Fruit fly (Drosophila melanogaster) whole organism, prepupa: ENCODE data around the gene Nrd1.
A peak's percentile ranks its signal among the peaks of the same experiment; 100 is the strongest.

ENCODE experiments used
- Blimp-1 ChIP-seq: fragments of 200-800 bp; sonication (Bioruptor generic); optimal IDR thresholded peaks from 3 replicates; lab custom pipeline; 2017; ENCODE audit warnings: missing biosample characterization, missing genetic modification characterization, mild to moderate bottlenecking, moderate library complexity, missing genetic modification reagents
- CG10631 ChIP-seq: fragments of 200-800 bp; sonication (Bioruptor generic); optimal IDR thresholded peaks from 2 replicates; lab custom pipeline; 2016; ENCODE audit warnings: missing biosample characterization, missing genetic modification characterization
- CG10669 ChIP-seq: fragments of 200-800 bp; sonication (Bioruptor generic); optimal IDR thresholded peaks from 3 replicates; lab custom pipeline; 2018; ENCODE audit warnings: missing biosample characterization, mild to moderate bottlenecking, missing genetic modification characterization, moderate library complexity
- CG11294 ChIP-seq: fragments of 200-800 bp; sonication (Bioruptor generic); IDR thresholded peaks from 2 replicates; pipeline ENCODE4 v1.3.6; 2022; ENCODE audit warnings: missing biosample characterization, missing genetic modification characterization
- CG15336 ChIP-seq: fragments of 200-800 bp; sonication (Bioruptor generic); IDR thresholded peaks from 2 replicates; pipeline ENCODE4 v1.3.6; 2022; ENCODE audit warnings: missing biosample characterization, missing genetic modification characterization
- CG1621 ChIP-seq: fragments of 200-800 bp; sonication (Bioruptor generic); optimal IDR thresholded peaks from 3 replicates; lab custom pipeline; 2018; ENCODE audit warnings: missing biosample characterization, mild to moderate bottlenecking, missing genetic modification characterization
- CG32006 ChIP-seq: fragments of 200-800 bp; sonication (Bioruptor generic); optimal IDR thresholded peaks from 3 replicates; lab custom pipeline; 2017; ENCODE audit warnings: missing biosample characterization, mild to moderate bottlenecking, missing genetic modification characterization
- CG34406 ChIP-seq: fragments of 200-800 bp; sonication (Bioruptor generic); optimal IDR thresholded peaks from 3 replicates; lab custom pipeline; 2016; ENCODE audit warnings: missing biosample characterization, missing genetic modification characterization
- CG3919 ChIP-seq: fragments of 200-800 bp; sonication (Bioruptor generic); optimal IDR thresholded peaks from 3 replicates; lab custom pipeline; 2016; ENCODE audit warnings: missing biosample characterization, missing genetic modification characterization
- CG4318 ChIP-seq: fragments of 200-800 bp; sonication (Bioruptor generic); optimal IDR thresholded peaks from 3 replicates; lab custom pipeline; 2017; ENCODE audit warnings: missing biosample characterization, mild to moderate bottlenecking, missing genetic modification characterization
- CG6163 ChIP-seq: fragments of 200-800 bp; sonication (Bioruptor generic); IDR thresholded peaks from 3 replicates; pipeline ENCODE4 v1.3.6; 2022; ENCODE audit warnings: missing biosample characterization, missing genetic modification characterization
- CG6276 ChIP-seq: fragments of 200-800 bp; sonication (Bioruptor generic); optimal IDR thresholded peaks from 2 replicates; lab custom pipeline; 2017; ENCODE audit warnings: missing biosample characterization, mild to moderate bottlenecking, missing genetic modification characterization
- CG6792 ChIP-seq: fragments of 200-800 bp; sonication (Bioruptor generic); optimal IDR thresholded peaks from 3 replicates; lab custom pipeline; 2016; ENCODE audit warnings: missing biosample characterization, missing genetic modification characterization
- CG6808 ChIP-seq: fragments of 200-800 bp; sonication (Bioruptor generic); optimal IDR thresholded peaks from 3 replicates; lab custom pipeline; 2017; ENCODE audit warnings: missing biosample characterization, missing genetic modification characterization, mild to moderate bottlenecking, moderate library complexity, missing genetic modification reagents
- CG8119 ChIP-seq: fragments of 200-800 bp; sonication (Bioruptor generic); IDR thresholded peaks from 3 replicates; pipeline ENCODE4 v1.3.6; 2022; ENCODE audit warnings: missing biosample characterization, missing genetic modification characterization
- CG8319 ChIP-seq: fragments of 200-800 bp; sonication (Bioruptor generic); optimal IDR thresholded peaks from 3 replicates; lab custom pipeline; 2016; ENCODE audit warnings: missing biosample characterization, missing genetic modification characterization
- Eip75B ChIP-seq: fragments of 200-800 bp; sonication (Bioruptor generic); optimal IDR thresholded peaks from 3 replicates; lab custom pipeline; 2016; ENCODE audit warnings: missing biosample characterization, missing genetic modification characterization
- Eip78C ChIP-seq: fragments of 200-800 bp; sonication (Bioruptor generic); peaks from one replicate; lab custom pipeline; 2016; ENCODE audit warnings: missing biosample characterization, missing genetic modification characterization
- Eip93F ChIP-seq: fragments of 200-800 bp; sonication (Bioruptor generic); optimal IDR thresholded peaks from 2 replicates; lab custom pipeline; 2016; ENCODE audit warnings: missing biosample characterization, mild to moderate bottlenecking, missing genetic modification characterization
- Gug ChIP-seq: fragments of 200-800 bp; sonication (Bioruptor generic); IDR thresholded peaks from 2 replicates; pipeline ENCODE4 v1.3.6; 2022; ENCODE audit warnings: missing biosample characterization, missing genetic modification characterization
- Hr38 ChIP-seq: sonication (Bioruptor generic); optimal IDR thresholded peaks from 2 replicates; lab custom pipeline; 2016; ENCODE audit warnings: missing biosample characterization, missing genetic modification characterization
- Hr39 ChIP-seq: fragments of 200-800 bp; sonication (Bioruptor generic); optimal IDR thresholded peaks from 2 replicates; lab custom pipeline; 2016; ENCODE audit warnings: missing biosample characterization, missing genetic modification characterization
- Hr4 ChIP-seq: fragments of 200-800 bp; sonication (Bioruptor generic); optimal IDR thresholded peaks from 3 replicates; lab custom pipeline; 2016; ENCODE audit warnings: missing biosample characterization, missing genetic modification characterization
- Lpt ChIP-seq: fragments of 200-800 bp; sonication (Bioruptor generic); optimal IDR thresholded peaks from 3 replicates; lab custom pipeline; 2016; ENCODE audit warnings: missing biosample characterization, missing genetic modification characterization
- Met ChIP-seq: fragments of 200-800 bp; sonication (Bioruptor generic); optimal IDR thresholded peaks from 3 replicates; lab custom pipeline; 2016; ENCODE audit warnings: missing biosample characterization, missing genetic modification characterization
- OdsH ChIP-seq: fragments of 200-800 bp; sonication (Bioruptor generic); optimal IDR thresholded peaks from 3 replicates; lab custom pipeline; 2016; ENCODE audit warnings: missing biosample characterization, missing genetic modification characterization
- Smox ChIP-seq: fragments of 200-800 bp; sonication (Bioruptor generic); optimal IDR thresholded peaks from 3 replicates; lab custom pipeline; 2016; ENCODE audit warnings: missing biosample characterization, missing genetic modification characterization
- Sox102F ChIP-seq: fragments of 200-800 bp; sonication (Bioruptor generic); optimal IDR thresholded peaks from 2 replicates; lab custom pipeline; 2016; ENCODE audit warnings: missing biosample characterization, mild to moderate bottlenecking, missing genetic modification characterization
- Sox14 ChIP-seq: fragments of 200-800 bp; sonication (Bioruptor generic); optimal IDR thresholded peaks from 3 replicates; lab custom pipeline; 2016; ENCODE audit warnings: missing biosample characterization, missing genetic modification characterization
- achi ChIP-seq: fragments of 200-800 bp; sonication (Bioruptor generic); optimal IDR thresholded peaks from 3 replicates; lab custom pipeline; 2016; ENCODE audit warnings: missing biosample characterization, missing genetic modification characterization
- acj6 ChIP-seq: fragments of 200-800 bp; sonication (Bioruptor generic); optimal IDR thresholded peaks from 3 replicates; lab custom pipeline; 2016; ENCODE audit warnings: missing biosample characterization, missing genetic modification characterization
- cyc ChIP-seq: fragments of 200-800 bp; sonication (Bioruptor generic); optimal IDR thresholded peaks from 3 replicates; lab custom pipeline; 2016; ENCODE audit warnings: missing biosample characterization, missing genetic modification characterization
- dac ChIP-seq: fragments of 200-800 bp; sonication (Bioruptor generic); optimal IDR thresholded peaks from 2 replicates; lab custom pipeline; 2017; ENCODE audit warnings: missing biosample characterization, mild to moderate bottlenecking, missing genetic modification characterization
- eg ChIP-seq: fragments of 200-800 bp; sonication (Bioruptor generic); IDR thresholded peaks from 3 replicates; pipeline ENCODE4 v1.3.6; 2022; ENCODE audit warnings: missing biosample characterization, missing genetic modification characterization
- esn ChIP-seq: fragments of 200-800 bp; sonication (Bioruptor generic); optimal IDR thresholded peaks from 2 replicates; lab custom pipeline; 2016; ENCODE audit warnings: missing biosample characterization, mild to moderate bottlenecking, missing genetic modification characterization, moderate library complexity
- fd59A ChIP-seq: fragments of 200-800 bp; sonication (Bioruptor generic); optimal IDR thresholded peaks from 2 replicates; lab custom pipeline; 2017; ENCODE audit warnings: missing biosample characterization, mild to moderate bottlenecking, missing genetic modification characterization, missing genetic modification reagents
- fd85E ChIP-seq: fragments of 200-800 bp; sonication (Bioruptor generic); optimal IDR thresholded peaks from 3 replicates; lab custom pipeline; 2016; ENCODE audit warnings: missing biosample characterization, missing genetic modification characterization
- lz ChIP-seq: fragments of 200-800 bp; sonication (Bioruptor generic); optimal IDR thresholded peaks from 3 replicates; lab custom pipeline; 2016; ENCODE audit warnings: missing biosample characterization, missing genetic modification characterization
- net ChIP-seq: fragments of 200-800 bp; sonication (Bioruptor generic); optimal IDR thresholded peaks from 3 replicates; lab custom pipeline; 2016; ENCODE audit warnings: missing biosample characterization, missing genetic modification characterization
- pdm3 ChIP-seq: fragments of 200-800 bp; sonication (Bioruptor generic); optimal IDR thresholded peaks from 3 replicates; lab custom pipeline; 2016; ENCODE audit warnings: missing biosample characterization, missing genetic modification characterization
- spab ChIP-seq: fragments of 200-800 bp; sonication (Bioruptor generic); optimal IDR thresholded peaks from 2 replicates; lab custom pipeline; 2017; ENCODE audit warnings: missing biosample characterization, mild to moderate bottlenecking, missing genetic modification characterization, missing genetic modification reagents
- ss ChIP-seq, 2 experiments: fragments of 200-800 bp; sonication (Bioruptor generic); optimal IDR thresholded peaks; 2 replicates in 1 of 2; 3 replicates in 1 of 2; lab custom pipeline; 2017 to 2018; ENCODE audit warnings: mild to moderate bottlenecking in 2 of 2, missing biosample characterization in 2 of 2, missing genetic modification characterization in 2 of 2, moderate library complexity in 1 of 2
- svp ChIP-seq: fragments of 200-800 bp; sonication (Bioruptor generic); peaks from one replicate; lab custom pipeline; 2016; ENCODE audit warnings: missing biosample characterization, missing genetic modification characterization
- topi ChIP-seq: fragments of 200-800 bp; sonication (Bioruptor generic); optimal IDR thresholded peaks from 3 replicates; lab custom pipeline; 2016; ENCODE audit warnings: missing biosample characterization, missing genetic modification characterization
- vri ChIP-seq: fragments of 200-800 bp; sonication (Bioruptor generic); optimal IDR thresholded peaks from 3 replicates; lab custom pipeline; 2016; ENCODE audit warnings: missing biosample characterization, mild to moderate bottlenecking, missing genetic modification characterization

The Nrd1 gene

DNA sequence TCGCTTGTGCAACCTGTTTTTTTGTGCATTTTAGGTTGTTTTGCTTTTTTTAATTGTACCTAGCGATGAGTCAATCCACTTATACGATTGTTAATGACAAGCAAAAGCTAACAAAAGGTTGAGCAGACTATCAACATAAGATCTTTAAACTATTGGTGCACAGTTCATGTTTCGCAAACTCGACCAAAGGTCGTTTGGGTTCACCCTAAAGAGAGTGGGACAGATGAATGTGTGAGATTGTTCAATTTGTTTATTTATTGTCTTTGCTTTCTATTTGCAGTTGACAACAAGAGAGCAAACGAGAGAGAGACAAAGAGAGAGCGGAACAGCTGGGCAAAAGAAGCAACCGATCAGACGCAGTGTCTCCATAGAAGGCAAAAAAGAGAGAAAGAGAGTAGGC lies 45.7 kb downstream of the Nrd1 start (continued):
- TF ChIP-seq CG6163 (peak; percentile 55; the same call in 1 of the 3 replicates), Hr38 (GFP tag; lab: Kevin White, UChicago) (no peak), net (peak; percentile 31), eg (GFP tag; lab: Robert Waterston, UW) (peak; percentile 79), lz (GFP tag; lab: Kevin White, UChicago) (no peak), CG10631 (GFP tag; lab: Kevin White, UChicago) (no peak), CG11294 (GFP tag; lab: Robert Waterston, UW) (no peak)

- TF ChIP-seq Lpt (GFP tag; lab: Kevin White, UChicago): no peak
- TF ChIP-seq achi (GFP tag; lab: Kevin White, UChicago): peak; percentile 21
- no peak for TF ChIP-seq Eip93F (GFP tag; lab: Kevin White, UChicago)
- peak; percentile 54 for TF ChIP-seq Eip78C (GFP tag; lab: Kevin White, UChicago)
- TF ChIP-seq CG6808 (GFP tag; lab: Kevin White, UChicago): no peak
- no peak for TF ChIP-seq Blimp-1 (GFP tag; lab: Kevin White, UChicago)
- TF ChIP-seq net: no peak
- TF ChIP-seq lz (GFP tag; lab: Kevin White, UChicago): peak; percentile 44
- peak; percentile 39 for TF ChIP-seq Hr4 (GFP tag; lab: Kevin White, UChicago)
- no peak for TF ChIP-seq CG4318 (GFP tag; lab: Kevin White, UChicago)
- TF ChIP-seq fd59A: no peak
- TF ChIP-seq OdsH (GFP tag; lab: Kevin White, UChicago): peak; percentile 11
- no peak for TF ChIP-seq Met (GFP tag; lab: Kevin White, UChicago)
- TF ChIP-seq spab (GFP tag; lab: Kevin White, UChicago): no peak
- peak; percentile 4 for TF ChIP-seq CG10669 (GFP tag; lab: Kevin White, UChicago)
- no peak for TF ChIP-seq Eip75B (GFP tag; lab: Kevin White, UChicago)
- no peak for TF ChIP-seq Sox14
- TF ChIP-seq CG32006 (GFP tag; lab: Kevin White, UChicago): peak; percentile 24
- TF ChIP-seq svp (GFP tag; lab: Kevin White, UChicago): peak; percentile 60
- peak; percentile 36 for TF ChIP-seq CG6276 (GFP tag; lab: Kevin White, UChicago)
- peak; percentile 14 for TF ChIP-seq CG3919
- TF ChIP-seq CG34406 (GFP tag; lab: Kevin White, UChicago): peak; percentile 20
- peak; percentile 20 for TF ChIP-seq vri (GFP tag; lab: Kevin White, UChicago)
- no peak for TF ChIP-seq Smox (GFP tag; lab: Kevin White, UChicago)
- peak in 1 of 2 experiments; percentile 8 for TF ChIP-seq ss (GFP tag; optimal IDR thresholded peaks at IDR 0.05; lab: Kevin White, UChicago)
- peak; percentile 54; the same call in 2 of the 3 replicates for TF ChIP-seq CG8119 (GFP tag; lab: Robert Waterston, UW)
- peak; percentile 23 for TF ChIP-seq esn (GFP tag; lab: Kevin White, UChicago)
- TF ChIP-seq topi (GFP tag; lab: Kevin White, UChicago): peak; percentile 12
- no peak for TF ChIP-seq acj6
- TF ChIP-seq cyc (GFP tag; lab: Kevin White, UChicago): no peak
- peak; percentile 59; the same call in 1 of the 3 replicates for TF ChIP-seq eg (GFP tag; lab: Robert Waterston, UW)
- no peak for TF ChIP-seq fd85E (GFP tag; lab: Kevin White, UChicago)
- TF ChIP-seq CG6163: peak; percentile 49; the same call in 1 of the 3 replicates
- TF ChIP-seq CG8319 (GFP tag; lab: Kevin White, UChicago): no peak
Measured at dm6 chrX:11821946-11822345, 46.7 kb downstream of the Nrd1 start.

dm6 chrX:11820284-11821075 lies 48.2 kb downstream of the Nrd1 start:
- TF ChIP-seq Eip75B (GFP tag; lab: Kevin White, UChicago) (peak; percentile 50), CG1621 (no peak), Hr39 (GFP tag; lab: Kevin White, UChicago) (peak; percentile 61), acj6 (peak; percentile 55), ss (GFP tag; optimal IDR thresholded peaks at IDR 0.05; lab: Kevin White, UChicago) (no peak), CG10631 (GFP tag; lab: Kevin White, UChicago) (peak; percentile 61), Smox (GFP tag; lab: Kevin White, UChicago) (peak; percentile 39), CG6276 (GFP tag; lab: Kevin White, UChicago) (peak; percentile 84), dac (GFP tag; lab: Kevin White, UChicago) (peak; percentile 85), Gug (GFP tag; lab: Robert Waterston, UW) (peak; percentile 76), lz (GFP tag; lab: Kevin White, UChicago) (peak; percentile 58), CG8119 (GFP tag; lab: Robert Waterston, UW) (peak; percentile 84), CG6792 (GFP tag; lab: Kevin White, UChicago) (peak; percentile 36), pdm3 (GFP tag; lab: Kevin White, UChicago) (peak; percentile 78), Sox102F (GFP tag; lab: Kevin White, UChicago) (peak; percentile 50), CG15336 (GFP tag; lab: Robert Waterston, UW) (peak; percentile 89), Met (GFP tag; lab: Kevin White, UChicago) (peak; percentile 53), Eip93F (GFP tag; lab: Kevin White, UChicago) (no peak), CG6808 (GFP tag; lab: Kevin White, UChicago) (peak; percentile 0), eg (GFP tag; lab: Robert Waterston, UW) (peak; percentile 84)
